Fruit fly (Drosophila melanogaster): ENCODE data around the gene Jhbp1.

DNA sequence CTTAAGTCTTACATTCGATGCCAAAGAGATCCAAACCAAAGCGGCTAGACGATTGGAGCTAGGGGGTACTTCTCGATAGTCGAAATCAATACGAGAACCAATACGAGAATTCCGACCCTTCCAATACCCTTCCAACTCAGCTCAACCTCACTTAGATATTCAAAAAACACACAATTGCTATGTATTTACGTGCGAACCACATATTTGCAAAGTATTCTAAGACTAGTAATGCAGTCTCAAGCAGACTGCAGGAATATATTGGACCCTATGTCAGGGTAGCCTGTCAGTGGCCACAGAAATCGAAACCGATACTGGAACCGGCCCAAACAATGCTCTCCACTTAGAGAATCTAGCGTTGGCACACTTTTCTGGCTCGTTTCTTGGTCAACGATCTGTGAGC lies 7.4 kb upstream of the Jhbp1 start:
- TF ChIP-seq Pif1A (GFP tag; optimal IDR thresholded peaks at IDR 0.05) = no peak
- no peak for TF ChIP-seq CG9948 (tag; optimal IDR thresholded peaks at IDR 0.05)
- TF ChIP-seq D1 (tag; optimal IDR thresholded peaks at IDR 0.05) = no peak
- no peak for TF ChIP-seq Pif1B (GFP tag; optimal IDR thresholded peaks at IDR 0.05)
